Fruit fly (Drosophila melanogaster) whole organism, adult: ENCODE results near the gene bma.

ENCODE experiments used
- CG14711 ChIP-seq: fragments of 200-800 bp; sonication (Bioruptor generic); optimal IDR thresholded peaks from 2 replicates; lab custom pipeline; 2018; ENCODE audit warnings: missing biosample characterization, mild to moderate bottlenecking, missing genetic modification characterization, moderate library complexity
- CG1620 ChIP-seq: fragments of 200-800 bp; sonication (Bioruptor generic); optimal IDR thresholded peaks from 2 replicates; lab custom pipeline; 2016; ENCODE audit warnings: missing biosample characterization, missing genetic modification characterization
- CG5204 ChIP-seq: fragments of 200-800 bp; sonication (Bioruptor generic); optimal IDR thresholded peaks from 2 replicates; lab custom pipeline; 2016; ENCODE audit warnings: missing biosample characterization, missing genetic modification characterization
- CG7101 ChIP-seq: fragments of 200-800 bp; sonication (Bioruptor generic); optimal IDR thresholded peaks from 2 replicates; lab custom pipeline; 2018; ENCODE audit warnings: missing biosample characterization, mild to moderate bottlenecking, missing genetic modification characterization, moderate library complexity
- Crg-1 ChIP-seq: fragments of 200-800 bp; sonication (Bioruptor generic); optimal IDR thresholded peaks from 2 replicates; lab custom pipeline; 2016; ENCODE audit warnings: missing biosample characterization, missing genetic modification characterization
- bab1 ChIP-seq: fragments of 200-800 bp; sonication (Bioruptor generic); optimal IDR thresholded peaks from 3 replicates; lab custom pipeline; 2019; ENCODE audit warnings: missing biosample characterization, mild to moderate bottlenecking, missing genetic modification characterization, moderate library complexity
- cic ChIP-seq: fragments of 200-800 bp; sonication (Bioruptor generic); optimal IDR thresholded peaks from 2 replicates; lab custom pipeline; 2017; ENCODE audit warnings: missing biosample characterization, mild to moderate bottlenecking, missing genetic modification characterization, moderate library complexity
- cnc ChIP-seq, 2 experiments: fragments of >200 bp; optimal IDR thresholded peaks; 2 replicates each; lab custom pipeline; 2017
- kay ChIP-seq: fragments of 200-800 bp; sonication (Bioruptor generic); peaks from one replicate; lab custom pipeline; 2016; ENCODE audit warnings: missing biosample characterization, missing genetic modification characterization, borderline replicate concordance
- ovo ChIP-seq: fragments of 200-800 bp; sonication (Bioruptor generic); optimal IDR thresholded peaks from 2 replicates; lab custom pipeline; 2016; ENCODE audit warnings: missing biosample characterization, missing genetic modification characterization

DNA sequence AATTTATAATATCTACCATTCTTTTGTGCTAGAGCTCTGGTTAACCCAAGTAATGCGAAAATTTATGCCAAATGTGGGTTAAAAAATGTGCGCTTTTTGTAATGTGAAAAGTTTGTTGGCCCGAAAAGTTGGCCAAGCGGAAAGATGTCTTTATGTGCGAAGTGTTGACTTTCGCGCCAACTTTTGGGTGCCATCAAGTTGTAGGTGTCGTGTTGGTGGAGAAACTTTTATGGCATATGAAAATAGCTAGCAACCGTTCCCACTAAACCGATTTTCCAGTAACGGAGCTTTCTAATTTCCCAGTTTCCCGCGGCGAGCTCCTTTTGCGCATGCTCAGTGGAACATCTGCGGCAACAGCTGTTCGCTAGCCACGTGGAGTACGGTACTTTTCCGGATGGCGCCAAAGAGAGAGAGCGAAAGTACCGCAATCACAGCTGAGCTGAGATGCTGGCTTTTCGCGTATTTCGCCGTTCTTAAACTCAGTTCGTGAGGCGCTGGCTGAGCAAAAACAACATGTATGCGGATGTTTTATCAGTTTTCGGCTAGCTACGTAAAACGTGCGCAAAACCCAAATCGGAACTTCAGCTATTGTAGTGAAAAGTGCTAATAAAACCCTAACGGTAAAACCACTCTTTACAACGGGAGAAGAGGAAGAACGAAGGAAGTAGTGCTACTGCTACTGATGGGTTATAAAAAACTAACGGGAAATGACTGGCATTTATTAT is 66.4 kb downstream of the bma start, which contains the start of gene dpr6:
- TF ChIP-seq ovo (GFP tag; lab: Kevin White, UChicago), result peak; percentile 58
- no peak for TF ChIP-seq CG1620 (GFP tag; lab: Kevin White, UChicago)
- TF ChIP-seq kay (GFP tag; lab: Kevin White, UChicago), result no peak
- TF ChIP-seq CG7101, result no peak
- TF ChIP-seq CG14711 (tag; lab: Kevin White, UChicago), result no peak
- TF ChIP-seq cic, result no peak
- no peak for TF ChIP-seq CG5204 (GFP tag; lab: Kevin White, UChicago)
- TF ChIP-seq Crg-1 (GFP tag; lab: Kevin White, UChicago), result no peak
- TF ChIP-seq bab1 (GFP tag; lab: Kevin White, UChicago), result peak; percentile 1
- TF ChIP-seq cnc (optimal IDR thresholded peaks at IDR 0.05; lab: Kevin White, UChicago), result no peak
